Worm (Caenorhabditis elegans) whole organism, young adult: Measurements from ENCODE around the gene Y54G11A.19.

Experiments
- B0336.3 ChIP-seq: fragments of 200-800 bp; sonication (Bioruptor generic); IDR thresholded peaks from 2 replicates; pipeline ENCODE4 v1.3.6; 2022; ENCODE audit warnings: missing genetic modification characterization, missing compliant biosample characterization
- F37B4.10 ChIP-seq: fragments of 200-800 bp; sonication (Bioruptor generic); IDR thresholded peaks from 2 replicates; pipeline ENCODE4 v1.3.6; 2022; ENCODE audit warnings: missing genetic modification characterization, missing compliant biosample characterization
- F49E8.2 ChIP-seq: sonication (generic microtip); optimal IDR thresholded peaks from 3 replicates; lab custom pipeline; 2017; ENCODE audit warnings: missing genetic modification characterization, mild to moderate bottlenecking, missing compliant biosample characterization, antibody characterized with exemption, moderate library complexity; ENCODE audit not compliant: insufficient read depth
- F57A8.1 ChIP-seq: fragments of 200-800 bp; sonication (Bioruptor generic); optimal IDR thresholded peaks from 2 replicates; lab custom pipeline; 2018; ENCODE audit warnings: mild to moderate bottlenecking, missing genetic modification characterization, moderate library complexity, missing compliant biosample characterization
- K12H6.12 ChIP-seq: fragments of 200-800 bp; sonication (Bioruptor generic); optimal IDR thresholded peaks from 2 replicates; lab custom pipeline; 2018; ENCODE audit warnings: mild to moderate bottlenecking, missing genetic modification characterization, missing compliant biosample characterization
- Y53G8AR.9 ChIP-seq: fragments of 200-800 bp; sonication (Bioruptor generic); conservative IDR thresholded peaks from 2 replicates; pipeline ENCODE4 v1.3.6; 2022; ENCODE audit warnings: missing genetic modification reagents, missing genetic modification characterization, missing compliant biosample characterization
- Y56A3A.18 ChIP-seq: fragments of 200-800 bp; sonication (Bioruptor generic); IDR thresholded peaks from 2 replicates; pipeline ENCODE4 v1.3.6; 2022; ENCODE audit warnings: missing genetic modification reagents, missing genetic modification characterization, missing compliant biosample characterization
- Y79H2A.3 ChIP-seq: fragments of 200-800 bp; sonication (Bioruptor generic); conservative IDR thresholded peaks from 2 replicates; pipeline ENCODE4 v1.3.6; 2022; ENCODE audit warnings: missing genetic modification reagents, missing genetic modification characterization, missing compliant biosample characterization
- atf-7 ChIP-seq: sonication (generic microtip); optimal IDR thresholded peaks from 2 replicates; lab custom pipeline; 2017; ENCODE audit warnings: mild to moderate bottlenecking, missing genetic modification characterization, missing compliant biosample characterization
- attf-5 ChIP-seq: fragments of 200-800 bp; sonication (Bioruptor generic); optimal IDR thresholded peaks from 2 replicates; lab custom pipeline; 2018; ENCODE audit warnings: mild to moderate bottlenecking, missing genetic modification characterization, missing compliant biosample characterization
- attf-6 ChIP-seq: fragments of 200-800 bp; sonication (Bioruptor generic); IDR thresholded peaks from 2 replicates; pipeline ENCODE4 v1.3.6; 2022; ENCODE audit warnings: missing genetic modification reagents, missing genetic modification characterization, missing compliant biosample characterization
- bed-1 ChIP-seq: fragments of 200-800 bp; sonication (Bioruptor generic); IDR thresholded peaks from 2 replicates; pipeline ENCODE4 v1.3.6; 2022; ENCODE audit warnings: missing genetic modification reagents, missing genetic modification characterization, missing compliant biosample characterization
- cebp-1 ChIP-seq, 2 experiments: fragments of 200-800 bp in 1 of 2; sonication (Bioruptor generic) in 1 of 2; sonication (generic microtip) in 1 of 2; IDR thresholded peaks in 1 of 2; optimal IDR thresholded peaks in 1 of 2; 2 replicates each; pipeline versions ENCODE4 v1.3.6 to Lab custom; 2017 to 2022; ENCODE audit warnings: missing compliant biosample characterization in 2 of 2, missing genetic modification characterization in 2 of 2, mild to moderate bottlenecking in 1 of 2, missing genetic modification reagents in 1 of 2, moderate library complexity in 1 of 2
- ceh-100 ChIP-seq: fragments of 200-800 bp; sonication (Bioruptor generic); IDR thresholded peaks from 2 replicates; pipeline ENCODE4 v1.3.6; 2022; ENCODE audit warnings: missing genetic modification reagents, missing genetic modification characterization, missing compliant biosample characterization
- ceh-79 ChIP-seq: sonication (generic microtip); optimal IDR thresholded peaks from 2 replicates; lab custom pipeline; 2017; ENCODE audit warnings: mild to moderate bottlenecking, missing genetic modification characterization, missing compliant biosample characterization
- die-1 ChIP-seq: sonication (generic microtip); optimal IDR thresholded peaks from 2 replicates; lab custom pipeline; 2016; ENCODE audit warnings: missing genotype, mild to moderate bottlenecking, missing genetic modification characterization, missing compliant biosample characterization
- egl-18 ChIP-seq: fragments of 200-800 bp; sonication (Bioruptor generic); IDR thresholded peaks from 2 replicates; pipeline ENCODE4 v1.3.6; 2022; ENCODE audit warnings: missing genetic modification reagents, missing genetic modification characterization, missing compliant biosample characterization
- egl-44 ChIP-seq: fragments of 200-800 bp; sonication (Bioruptor generic); IDR thresholded peaks from 2 replicates; pipeline ENCODE4 v1.3.6; 2022; ENCODE audit warnings: missing genetic modification reagents, missing genetic modification characterization, missing compliant biosample characterization
- egrh-3 ChIP-seq: fragments of 200-800 bp; sonication (Bioruptor generic); IDR thresholded peaks from 2 replicates; pipeline ENCODE4 v1.3.6; 2022; ENCODE audit warnings: missing genetic modification reagents, missing genetic modification characterization, missing compliant biosample characterization
- hmg-20 ChIP-seq: fragments of 200-800 bp; sonication (Bioruptor generic); IDR thresholded peaks from 2 replicates; pipeline ENCODE4 v1.3.6; 2022; ENCODE audit warnings: missing genetic modification reagents, missing genetic modification characterization, missing compliant biosample characterization
- hsf-1 ChIP-seq: fragments of 200-800 bp; sonication (Bioruptor generic); IDR thresholded peaks from 2 replicates; pipeline ENCODE4 v1.3.6; 2022; ENCODE audit warnings: missing genetic modification reagents, missing genetic modification characterization, missing compliant biosample characterization
- let-526 ChIP-seq: fragments of 200-800 bp; sonication (Bioruptor generic); IDR thresholded peaks from 2 replicates; pipeline ENCODE4 v1.3.6; 2022; ENCODE audit warnings: missing genetic modification reagents, missing genetic modification characterization, missing compliant biosample characterization
- lin-26 ChIP-seq: fragments of 200-800 bp; sonication (Bioruptor generic); IDR thresholded peaks from 2 replicates; pipeline ENCODE4 v1.3.6; 2022; ENCODE audit warnings: missing genetic modification reagents, missing genetic modification characterization, missing compliant biosample characterization
- lin-35 ChIP-seq, 3 experiments: fragments of 150-350 bp in 2 of 3; sonication (generic microtip) in 1 of 3; optimal IDR thresholded peaks; 2 replicates each; lab custom pipeline; 2014 to 2018; ENCODE audit warnings: missing biosample characterization in 3 of 3, missing genetic modification characterization in 3 of 3, missing genetic modification reagents in 3 of 3
- lin-40 ChIP-seq: sonication (generic microtip); optimal IDR thresholded peaks from 2 replicates; lab custom pipeline; 2016; ENCODE audit warnings: missing genetic modification characterization, mild to moderate bottlenecking, missing compliant biosample characterization, missing genotype, missing genetic modification reagents
- lin-54 ChIP-seq: fragments of 200-800 bp; sonication (Bioruptor generic); optimal IDR thresholded peaks from 2 replicates; lab custom pipeline; 2018; ENCODE audit warnings: mild to moderate bottlenecking, missing genetic modification characterization, missing compliant biosample characterization
- mcd-1 ChIP-seq: fragments of 200-800 bp; sonication (Bioruptor generic); IDR thresholded peaks from 2 replicates; pipeline ENCODE4 v1.3.6; 2022; ENCODE audit warnings: missing genetic modification reagents, missing genetic modification characterization, missing compliant biosample characterization
- nfya-1 ChIP-seq: sonication (generic microtip); optimal IDR thresholded peaks from 2 replicates; lab custom pipeline; 2017; ENCODE audit warnings: antibody characterized with exemption, missing compliant biosample characterization, missing genetic modification characterization, borderline replicate concordance; ENCODE audit not compliant: insufficient read depth
- nfyb-1 ChIP-seq: fragments of 200-800 bp; sonication (Bioruptor generic); IDR thresholded peaks from 2 replicates; pipeline ENCODE4 v1.3.6; 2022; ENCODE audit warnings: missing genetic modification reagents, missing genetic modification characterization, missing compliant biosample characterization
- nhr-179 ChIP-seq: sonication (generic microtip); optimal IDR thresholded peaks from 2 replicates; lab custom pipeline; 2016; ENCODE audit warnings: mild to moderate bottlenecking, missing genetic modification characterization, missing compliant biosample characterization
- nhr-80 ChIP-seq: sonication (generic microtip); optimal IDR thresholded peaks from 2 replicates; lab custom pipeline; 2016; ENCODE audit warnings: missing genetic modification characterization, missing compliant biosample characterization
- rcor-1 ChIP-seq: fragments of 200-800 bp; sonication (Bioruptor generic); IDR thresholded peaks from 2 replicates; pipeline ENCODE4 v1.3.6; 2022; ENCODE audit warnings: missing genetic modification reagents, missing genetic modification characterization, missing compliant biosample characterization
- rec-8 ChIP-seq, 2 experiments: sonication (generic microtip); optimal IDR thresholded peaks; 2 replicates each; lab custom pipeline; 2016; ENCODE audit warnings: mild to moderate bottlenecking in 2 of 2, missing genetic modification characterization in 2 of 2, missing genetic modification reagents in 2 of 2, missing genotype in 2 of 2, missing biosample characterization in 1 of 2, missing compliant biosample characterization in 1 of 2, moderate library complexity in 1 of 2
- rpc-1 ChIP-seq, 2 experiments: fragments of 150-350 bp in 1 of 2; sonication (generic microtip) in 1 of 2; optimal IDR thresholded peaks; 2 replicates each; lab custom pipeline; 2014 to 2018; ENCODE audit warnings: missing biosample characterization in 1 of 2, missing genetic modification characterization in 1 of 2, missing genetic modification reagents in 1 of 2, missing genotype in 1 of 2
- snpc-1.3 ChIP-seq: sonication (generic microtip); optimal IDR thresholded peaks from 2 replicates; lab custom pipeline; 2017; ENCODE audit warnings: missing genetic modification characterization, mild to moderate bottlenecking, missing compliant biosample characterization, antibody characterized with exemption, moderate library complexity, missing genotype, missing genetic modification reagents; ENCODE audit not compliant: insufficient read depth
- snpc-4 ChIP-seq, 5 experiments: fragments of 150-350 bp in 1 of 5; sonication (generic microtip) in 4 of 5; optimal IDR thresholded peaks; 2 replicates each; lab custom pipeline; 2014 to 2018; ENCODE audit warnings: missing genetic modification characterization in 5 of 5, missing biosample characterization in 3 of 5, antibody characterized with exemption in 2 of 5, mild to moderate bottlenecking in 2 of 5, missing compliant biosample characterization in 2 of 5, missing genotype in 2 of 5, moderate library complexity in 2 of 5, missing genetic modification reagents in 1 of 5
- tbx-9 ChIP-seq: sonication (generic microtip); optimal IDR thresholded peaks from 2 replicates; lab custom pipeline; 2016; ENCODE audit warnings: borderline replicate concordance, missing genetic modification characterization, inconsistent platforms, missing compliant biosample characterization
- unc-130 ChIP-seq: sonication (generic microtip); optimal IDR thresholded peaks from 2 replicates; lab custom pipeline; 2016; ENCODE audit warnings: missing genetic modification reagents, missing genetic modification characterization, missing compliant biosample characterization
- unc-62 ChIP-seq: fragments of 150-350 bp; optimal IDR thresholded peaks from 2 replicates; lab custom pipeline; 2014; ENCODE audit warnings: missing biosample characterization, missing genetic modification reagents, missing genetic modification characterization
- ztf-22 ChIP-seq: fragments of 200-800 bp; sonication (Bioruptor generic); optimal IDR thresholded peaks from 2 replicates; lab custom pipeline; 2018; ENCODE audit warnings: mild to moderate bottlenecking, missing genetic modification characterization, moderate library complexity, missing compliant biosample characterization
- ztf-28 ChIP-seq: fragments of 200-800 bp; sonication (Bioruptor generic); IDR thresholded peaks from 2 replicates; pipeline ENCODE4 v1.3.6; 2022; ENCODE audit warnings: missing genetic modification reagents, missing genetic modification characterization, missing compliant biosample characterization

Y54G11A.19 gene

ce11 chrII:14247748-14248502, 8.8 kb downstream of the Y54G11A.19 start (continued):
- TF ChIP-seq F57A8.1 (GFP tag; lab: Kevin White, UChicago) (no peak), lin-40 (tag; lab: Kevin White, UChicago) (peak; percentile 4), egrh-3 (GFP tag; lab: Robert Waterston, UW) (peak; percentile 17; the same call in 1 of the 2 replicates), atf-7 (tag; lab: Kevin White, UChicago) (no peak), cebp-1 (GFP tag; IDR thresholded peaks at IDR 0.05; lab: Robert Waterston, UW) (no peak), cebp-1 (tag; optimal IDR thresholded peaks at IDR 0.05; lab: Kevin White, UChicago) (peak; percentile 33), unc-62 (GFP tag; lab: Kevin White, UChicago) (peak; percentile 46), die-1 (peak; percentile 18), F37B4.10 (no peak), egl-18 (GFP tag; lab: Robert Waterston, UW) (no peak), attf-6 (GFP tag; lab: Robert Waterston, UW) (no peak), nhr-179 (tag; lab: Kevin White, UChicago) (no peak), ceh-79 (tag; lab: Kevin White, UChicago) (no peak), tbx-9 (tag; lab: Kevin White, UChicago) (no peak), nhr-80 (tag; lab: Kevin White, UChicago) (peak; percentile 90), Y79H2A.3 (GFP tag; lab: Robert Waterston, UW) (0 out of 2 replicates have a peak, but pooled peaks have one; percentile 11), lin-54 (GFP tag; lab: Kevin White, UChicago) (peak; percentile 23), rec-8 (tag; optimal IDR thresholded peaks at IDR 0.05; lab: Kevin White, UChicago) (no peak), bed-1 (GFP tag; lab: Robert Waterston, UW) (no peak), ztf-22 (GFP tag; lab: Kevin White, UChicago) (no peak), ztf-28 (no peak), lin-26 (GFP tag; lab: Robert Waterston, UW) (no peak), K12H6.12 (no peak), hsf-1 (0 out of 2 replicates have a peak, but pooled peaks have one; percentile 5), F49E8.2 (tag; lab: Kevin White, UChicago) (no peak), rpc-1 (optimal IDR thresholded peaks at IDR 0.05; lab: Kevin White, UChicago) (no peak), rpc-1 (tag; optimal IDR thresholded peaks at IDR 0.05; lab: Kevin White, UChicago) (no peak), Y53G8AR.9 (GFP tag; lab: Robert Waterston, UW) (no peak), unc-130 (GFP tag; lab: Kevin White, UChicago) (no peak), egl-44 (no peak), Y56A3A.18 (no peak), nfyb-1 (peak; percentile 54; the same call in 1 of the 2 replicates), let-526 (GFP tag; lab: Robert Waterston, UW) (no peak), snpc-4 (GFP tag; optimal IDR thresholded peaks at IDR 0.05; lab: Kevin White, UChicago) (no peak), snpc-4 (tag; optimal IDR thresholded peaks at IDR 0.05; lab: Kevin White, UChicago) (peak in 1 of 4 experiments; percentile 6), attf-5 (peak; percentile 29), rcor-1 (GFP tag; lab: Robert Waterston, UW) (0 out of 2 replicates have a peak, but pooled peaks have one; percentile 42), ceh-100 (GFP tag; lab: Robert Waterston, UW) (no peak), snpc-1.3 (no peak), nfya-1 (tag; lab: Kevin White, UChicago) (no peak), B0336.3 (GFP tag; lab: Robert Waterston, UW) (no peak), lin-35 (GFP tag; optimal IDR thresholded peaks at IDR 0.05; lab: Kevin White, UChicago) (no peak), mcd-1 (peak; percentile 28; the same call in 1 of the 2 replicates), hmg-20 (no peak)
